Fruit fly (Drosophila melanogaster) S2 (cell line): ENCODE results near the gene CG42747.

Source experiments
- CG8478 ChIP-seq: fragments of >200 bp; optimal IDR thresholded peaks from 2 replicates; lab custom pipeline; 2018
- CTCF ChIP-seq, 2 experiments: fragments of >200 bp; optimal IDR thresholded peaks; 2 replicates each; lab custom pipeline; 2018

- no peak for TF ChIP-seq CG8478 (lab: Kevin White, UChicago)
- no peak for TF ChIP-seq CTCF (optimal IDR thresholded peaks at IDR 0.05; lab: Kevin White, UChicago)
Measured at dm6 chr3L:6440462-6440811, 40.0 kb downstream of the CG42747 start.
